Worm (Caenorhabditis elegans) whole organism, late embryonic: ENCODE results near the gene C08E8.11.

Source experiments
- C08G9.2 ChIP-seq: sonication (generic microtip); optimal IDR thresholded peaks from 2 replicates; lab custom pipeline; 2016; ENCODE audit warnings: mild to moderate bottlenecking, missing genetic modification characterization, moderate library complexity, missing compliant biosample characterization
- C38D4.7 ChIP-seq: fragments of 200-800 bp; sonication (Bioruptor generic); optimal IDR thresholded peaks from 2 replicates; lab custom pipeline; 2018; ENCODE audit warnings: mild to moderate bottlenecking, missing genetic modification characterization, moderate library complexity, missing compliant biosample characterization
- F13H6.1 ChIP-seq: sonication (generic microtip); optimal IDR thresholded peaks from 2 replicates; lab custom pipeline; 2016; ENCODE audit warnings: missing genetic modification characterization, missing compliant biosample characterization
- K02D7.2 ChIP-seq: sonication (generic microtip); optimal IDR thresholded peaks from 2 replicates; lab custom pipeline; 2017; ENCODE audit warnings: mild to moderate bottlenecking, missing genetic modification characterization, missing compliant biosample characterization
- Y22D7AL.16 ChIP-seq: sonication (generic microtip); optimal IDR thresholded peaks from 2 replicates; lab custom pipeline; 2016; ENCODE audit warnings: missing genetic modification characterization, missing compliant biosample characterization
- ceh-14 ChIP-seq: sonication (generic microtip); optimal IDR thresholded peaks from 2 replicates; lab custom pipeline; 2016; ENCODE audit warnings: missing genotype, missing genetic modification characterization, missing compliant biosample characterization
- ceh-22 ChIP-seq: sonication (generic microtip); optimal IDR thresholded peaks from 2 replicates; lab custom pipeline; 2017; ENCODE audit warnings: missing biosample characterization, missing genetic modification characterization
- ceh-6 ChIP-seq: fragments of 200-800 bp; sonication (Bioruptor generic); optimal IDR thresholded peaks from 2 replicates; lab custom pipeline; 2018; ENCODE audit warnings: mild to moderate bottlenecking, missing genetic modification characterization, missing compliant biosample characterization
- ceh-9 ChIP-seq: sonication (generic microtip); optimal IDR thresholded peaks from 2 replicates; lab custom pipeline; 2016; ENCODE audit warnings: mild to moderate bottlenecking, missing genetic modification characterization, inconsistent platforms, missing compliant biosample characterization
- dmd-4 ChIP-seq: sonication (generic microtip); optimal IDR thresholded peaks from 2 replicates; lab custom pipeline; 2016; ENCODE audit warnings: borderline replicate concordance, missing genetic modification characterization, missing compliant biosample characterization
- dve-1 ChIP-seq: sonication (generic microtip); optimal IDR thresholded peaks from 2 replicates; lab custom pipeline; 2017; ENCODE audit warnings: antibody characterized with exemption, mild to moderate bottlenecking, missing genetic modification characterization, missing compliant biosample characterization
- elt-2 ChIP-seq: sonication (generic microtip); optimal IDR thresholded peaks from 2 replicates; lab custom pipeline; 2016; ENCODE audit warnings: missing genetic modification reagents, missing genetic modification characterization, missing compliant biosample characterization
- fax-1 ChIP-seq: sonication (generic microtip); optimal IDR thresholded peaks from 2 replicates; lab custom pipeline; 2016; ENCODE audit warnings: missing genotype, missing genetic modification characterization, missing compliant biosample characterization
- hlh-13 ChIP-seq: fragments of 200-800 bp; sonication (Bioruptor generic); optimal IDR thresholded peaks from 2 replicates; lab custom pipeline; 2018; ENCODE audit warnings: mild to moderate bottlenecking, missing genetic modification characterization, missing compliant biosample characterization
- hlh-15 ChIP-seq: sonication (generic microtip); optimal IDR thresholded peaks from 2 replicates; lab custom pipeline; 2016; ENCODE audit warnings: missing genetic modification characterization, missing compliant biosample characterization
- hlh-6 ChIP-seq: sonication (generic microtip); optimal IDR thresholded peaks from 2 replicates; lab custom pipeline; 2016; ENCODE audit warnings: missing genotype, missing genetic modification characterization, missing compliant biosample characterization
- nhr-11 ChIP-seq: fragments of 150-350 bp; optimal IDR thresholded peaks from 2 replicates; lab custom pipeline; 2014; ENCODE audit warnings: missing biosample characterization, missing genetic modification characterization
- nhr-232 ChIP-seq: sonication (generic microtip); optimal IDR thresholded peaks from 2 replicates; lab custom pipeline; 2016; ENCODE audit warnings: missing genetic modification characterization, missing compliant biosample characterization
- npax-4 ChIP-seq: sonication (generic microtip); optimal IDR thresholded peaks from 2 replicates; lab custom pipeline; 2016; ENCODE audit warnings: missing genetic modification characterization, missing compliant biosample characterization
- pha-2 ChIP-seq: sonication (generic microtip); optimal IDR thresholded peaks from 2 replicates; lab custom pipeline; 2017; ENCODE audit warnings: mild to moderate bottlenecking, missing genetic modification characterization, missing compliant biosample characterization
- pqm-1 ChIP-seq: sonication (generic microtip); optimal IDR thresholded peaks from 2 replicates; lab custom pipeline; 2016; ENCODE audit warnings: missing genetic modification characterization, missing compliant biosample characterization
- ref-2 ChIP-seq: sonication (generic microtip); optimal IDR thresholded peaks from 2 replicates; lab custom pipeline; 2016; ENCODE audit warnings: missing genetic modification characterization, missing compliant biosample characterization
- sox-4 ChIP-seq: sonication (generic microtip); optimal IDR thresholded peaks from 2 replicates; lab custom pipeline; 2017; ENCODE audit warnings: mild to moderate bottlenecking, missing genetic modification characterization, inconsistent platforms, missing compliant biosample characterization
- syd-9 ChIP-seq: sonication (generic microtip); optimal IDR thresholded peaks from 2 replicates; lab custom pipeline; 2016; ENCODE audit warnings: mild to moderate bottlenecking, missing genetic modification characterization, moderate library complexity, missing compliant biosample characterization
- tbx-2 ChIP-seq: sonication (generic microtip); optimal IDR thresholded peaks from 2 replicates; lab custom pipeline; 2016; ENCODE audit warnings: missing genetic modification characterization, missing compliant biosample characterization
- ttx-3 ChIP-seq: sonication (generic microtip); optimal IDR thresholded peaks from 2 replicates; lab custom pipeline; 2016; ENCODE audit warnings: missing genetic modification reagents, missing genetic modification characterization, missing compliant biosample characterization
- unc-3 ChIP-seq, 2 experiments: fragments of 200-800 bp in 1 of 2; sonication (Bioruptor generic) in 1 of 2; sonication (generic microtip) in 1 of 2; conservative IDR thresholded peaks in 1 of 2; optimal IDR thresholded peaks in 1 of 2; 2 replicates each; pipeline versions ENCODE4 v1.3.6 to Lab custom; 2016 to 2022; ENCODE audit warnings: missing compliant biosample characterization in 2 of 2, missing genetic modification characterization in 2 of 2, missing genetic modification reagents in 1 of 2
- unc-42 ChIP-seq: sonication (generic microtip); optimal IDR thresholded peaks from 2 replicates; lab custom pipeline; 2016; ENCODE audit warnings: missing genotype, missing genetic modification characterization, missing compliant biosample characterization
- unc-86 ChIP-seq: sonication (generic microtip); optimal IDR thresholded peaks from 2 replicates; lab custom pipeline; 2016; ENCODE audit warnings: missing genetic modification characterization, missing compliant biosample characterization
- zip-5 ChIP-seq: sonication (generic microtip); optimal IDR thresholded peaks from 2 replicates; lab custom pipeline; 2016; ENCODE audit warnings: missing genetic modification characterization, missing compliant biosample characterization

Gene C08E8.11

DNA sequence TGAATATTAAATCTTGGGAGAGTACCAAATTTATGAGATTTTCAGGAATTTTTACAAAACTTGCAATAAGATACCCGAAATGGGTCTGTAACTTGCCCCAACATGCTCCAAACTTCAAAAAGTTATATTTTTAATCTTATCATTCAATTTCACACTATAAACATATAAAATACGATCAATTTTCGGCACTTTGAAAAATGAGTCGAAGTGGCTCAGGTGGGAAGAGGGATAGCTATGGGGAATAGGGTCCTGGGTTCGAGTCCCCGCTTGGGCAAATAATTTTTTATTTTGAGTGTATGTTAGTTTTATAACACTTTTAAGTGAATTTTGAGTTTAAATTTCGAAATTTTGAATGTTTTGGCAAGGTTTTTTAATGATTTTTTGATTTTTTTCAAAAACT is 20.2 kb downstream of the C08E8.11 start:
- TF ChIP-seq tbx-2 (no peak), ref-2 (tag; lab: Kevin White, UChicago) (no peak), zip-5 (tag; lab: Kevin White, UChicago) (no peak)

ce11 chrV:18371579-18371978 is 20.8 kb downstream of the C08E8.11 start, which contains the start of gene C08E8.4:
TSS of gene C08E8.4 (plus strand) at chrV:18371846.
- TF ChIP-seq hlh-15 (no peak), K02D7.2 (tag; lab: Kevin White, UChicago) (no peak)

DNA sequence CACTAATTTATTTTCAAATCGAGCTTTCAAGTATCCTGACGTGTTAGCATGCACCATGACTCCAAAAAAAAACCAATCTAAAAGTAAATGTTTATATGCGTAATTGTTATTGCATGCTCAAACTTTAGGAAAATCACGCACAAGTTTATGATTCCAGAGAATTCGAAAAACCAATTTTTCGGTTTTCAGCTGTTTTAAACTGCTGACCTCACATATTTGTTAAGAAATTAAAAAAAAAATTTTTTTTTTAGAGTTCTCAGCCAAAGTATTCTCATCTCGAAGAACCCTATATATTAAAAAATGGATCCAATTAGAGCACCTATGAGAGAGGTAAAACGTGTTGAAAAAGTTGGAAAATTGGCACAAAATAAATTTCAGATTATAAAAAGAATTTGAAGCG is 23.4 kb downstream of the C08E8.11 start, which contains the start of gene Y51A2B.2:
TSS of gene Y51A2B.2 (plus strand) at position 301 of the 400 bp plus-strand sequence.
- TF ChIP-seq C08G9.2 = no peak

DNA sequence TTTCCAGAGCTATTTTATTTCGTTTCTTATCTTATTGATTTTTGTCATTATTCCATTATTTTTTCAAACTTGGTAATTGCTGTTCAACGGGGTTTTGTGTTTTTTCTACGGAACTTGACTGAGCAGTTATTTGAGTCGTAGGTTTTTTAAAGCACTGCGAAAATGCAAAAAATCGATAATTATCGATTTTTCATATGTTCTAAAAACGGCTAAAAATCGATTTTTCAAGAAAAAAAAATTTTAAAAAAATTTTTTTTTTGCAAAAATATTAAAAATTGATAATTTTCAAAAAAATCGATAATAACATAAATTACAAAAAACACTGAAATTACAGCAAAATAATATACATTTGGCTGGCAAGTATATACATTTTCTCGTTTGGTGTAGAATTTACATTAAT is 24.7 kb downstream of the C08E8.11 start:
- TF ChIP-seq ttx-3 (tag; lab: Kevin White, UChicago) (no peak), syd-9 (tag; lab: Kevin White, UChicago) (no peak), elt-2 (tag; lab: Kevin White, UChicago) (no peak), dve-1 (tag; lab: Kevin White, UChicago) (no peak), unc-86 (no peak), ceh-6 (GFP tag; lab: Kevin White, UChicago) (no peak)

ce11 chrV:18378819-18379218 is 28.0 kb downstream of the C08E8.11 start, which contains the start of gene Y51A2B.8:
TSS of gene Y51A2B.8 (plus strand) at chrV:18379119.
- no peak for TF ChIP-seq C38D4.7 (GFP tag; lab: Kevin White, UChicago)
- TF ChIP-seq nhr-232 = no peak

ce11 chrV:18382590-18382989 is 31.8 kb downstream of the C08E8.11 start, which contains the start of gene nhr-288:
TSS of gene nhr-288 (minus strand) at chrV:18382690.
- no peak for TF ChIP-seq ceh-22 (tag; lab: Kevin White, UChicago)
- no peak for TF ChIP-seq pha-2

- no peak for TF ChIP-seq hlh-15
- TF ChIP-seq Y22D7AL.16 (tag; lab: Kevin White, UChicago) = no peak
- TF ChIP-seq pqm-1 = no peak
- TF ChIP-seq npax-4 = no peak
- TF ChIP-seq nhr-232 = no peak
- TF ChIP-seq hlh-6 (tag; lab: Kevin White, UChicago) = no peak
- TF ChIP-seq dmd-4 (tag; lab: Kevin White, UChicago) = no peak
- no peak for TF ChIP-seq nhr-11 (tag; lab: Kevin White, UChicago)
- no peak for TF ChIP-seq ceh-14 (tag; lab: Kevin White, UChicago)
- no peak for TF ChIP-seq ceh-22 (tag; lab: Kevin White, UChicago)
- TF ChIP-seq hlh-13 (GFP tag; lab: Kevin White, UChicago) = no peak
- TF ChIP-seq K02D7.2 (tag; lab: Kevin White, UChicago) = no peak
- no peak for TF ChIP-seq unc-42 (tag; lab: Kevin White, UChicago)
Measured at ce11 chrV:18389046-18389445, 38.2 kb downstream of the C08E8.11 start, which contains the start of the genes Y51A2B.4 and Y51A2B.5. TSS of gene Y51A2B.4 (minus strand) at chrV:18389146. TSS of gene Y51A2B.5 (plus strand) at chrV:18389277.

DNA sequence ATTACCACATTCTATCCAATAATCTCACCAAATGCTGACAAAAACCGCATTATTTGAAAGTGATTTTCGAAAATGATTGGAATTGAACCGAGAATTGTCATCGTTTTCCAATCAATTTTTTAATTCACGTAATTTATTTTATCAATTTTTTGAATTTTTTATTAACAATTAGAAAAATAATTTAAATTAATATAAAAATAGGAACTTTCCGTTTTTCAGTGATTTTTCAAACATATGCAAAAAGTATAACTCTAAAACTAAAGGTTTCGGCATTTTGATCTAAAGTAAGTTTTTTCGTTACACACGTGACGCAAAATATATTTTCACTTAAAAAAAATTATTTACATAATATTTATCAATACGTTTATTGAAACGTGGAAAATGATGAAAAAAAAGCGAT is 43.4 kb downstream of the C08E8.11 start, which contains the start of gene Y51A2B.6:
TSS of gene Y51A2B.6 (minus strand) at position 101 of the 400 bp plus-strand sequence.
- no peak for TF ChIP-seq dmd-4 (tag; lab: Kevin White, UChicago)
- TF ChIP-seq ceh-9 (tag; lab: Kevin White, UChicago) = no peak
- no peak for TF ChIP-seq sox-4 (tag; lab: Kevin White, UChicago)
- no peak for TF ChIP-seq fax-1 (tag; lab: Kevin White, UChicago)
- no peak for TF ChIP-seq F13H6.1 (tag; lab: Kevin White, UChicago)
- no peak for TF ChIP-seq unc-3 (GFP tag; conservative IDR thresholded peaks at IDR 0.05; lab: Robert Waterston, UW)
- no peak for TF ChIP-seq unc-3 (tag; optimal IDR thresholded peaks at IDR 0.05; lab: Kevin White, UChicago)
